Fruit fly (Drosophila melanogaster) whole organism: Measurements from ENCODE around the gene Lsp2.

Source experiments
- CG8478 ChIP-seq: fragments of >200 bp; optimal IDR thresholded peaks from 2 replicates; lab custom pipeline; 2018; ENCODE audit warnings: inconsistent platforms
- Dll ChIP-seq: fragments of >200 bp; optimal IDR thresholded peaks from 2 replicates; lab custom pipeline; 2017
- EcR ChIP-seq, 2 experiments: fragments of >200 bp; optimal IDR thresholded peaks; 2 replicates each; lab custom pipeline; 2017; ENCODE audit warnings: missing biosample characterization in 2 of 2, missing genetic modification characterization in 2 of 2, missing genetic modification reagents in 2 of 2
- pan ChIP-seq: fragments of >200 bp; optimal IDR thresholded peaks from 2 replicates; lab custom pipeline; 2017
- psq ChIP-seq: fragments of >200 bp; optimal IDR thresholded peaks from 2 replicates; lab custom pipeline; 2017
- usp ChIP-seq: fragments of >200 bp; optimal IDR thresholded peaks from 2 replicates; lab custom pipeline; 2017; ENCODE audit warnings: missing biosample characterization, missing genetic modification characterization, mixed read lengths

Gene Lsp2

DNA sequence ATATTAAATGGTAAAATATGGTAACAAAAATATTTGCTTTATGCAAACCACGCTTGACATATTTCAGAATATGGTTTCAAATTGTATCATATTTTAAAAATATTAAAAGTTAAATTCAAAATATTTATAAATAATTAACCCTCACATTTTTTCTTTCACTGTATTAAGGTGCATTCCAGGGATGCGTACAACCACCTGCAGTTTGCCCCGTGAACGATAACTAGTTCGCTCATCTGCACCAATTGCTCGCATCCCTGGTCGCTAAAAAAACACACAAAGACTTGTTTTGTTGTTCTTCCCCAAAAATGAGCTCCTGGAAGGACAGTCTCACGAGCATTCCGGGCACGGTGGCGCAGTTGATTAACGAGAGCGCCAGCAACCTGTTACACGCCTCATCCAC, 2.7 kb downstream of the Lsp2 start, which contains the start of gene DEF8:
DEF8 (plus strand) TSS at position 229 of the 400 bp plus-strand sequence.
- no peak for TF ChIP-seq CG8478
- no peak for TF ChIP-seq EcR (GFP tag; optimal IDR thresholded peaks at IDR 0.05; lab: Kevin White, UChicago)
- no peak for TF ChIP-seq Dll (lab: Kevin White, UChicago)
- no peak for TF ChIP-seq usp (GFP tag; lab: Kevin White, UChicago)
- no peak for TF ChIP-seq psq (lab: Kevin White, UChicago)
- no peak for TF ChIP-seq pan (lab: Kevin White, UChicago)

- TF ChIP-seq CG8478, result no peak
- TF ChIP-seq pan (lab: Kevin White, UChicago), result no peak
- no peak for TF ChIP-seq EcR (GFP tag; optimal IDR thresholded peaks at IDR 0.05; lab: Kevin White, UChicago)
- no peak for TF ChIP-seq psq (lab: Kevin White, UChicago)
- no peak for TF ChIP-seq Dll (lab: Kevin White, UChicago)
- TF ChIP-seq usp (GFP tag; lab: Kevin White, UChicago), result no peak
These were observed 7.4 kb downstream of the Lsp2 start, which contains the start of the genes CG5645 and Atg12 for dm6 chr3L:12136630-12137029. TSS of gene CG5645 (minus strand) at chr3L:12136706. TSS of gene Atg12 (plus strand) at chr3L:12136967.

dm6 chr3L:12138113-12138899, 9.1 kb downstream of the Lsp2 start, which contains the start of the genes ND-SGDH and RhoGAP68F:
TSS of gene ND-SGDH (minus strand) at chr3L:12138584.
TSS of gene RhoGAP68F (plus strand) at chr3L:12138868.
- TF ChIP-seq psq (lab: Kevin White, UChicago), result no peak

DNA sequence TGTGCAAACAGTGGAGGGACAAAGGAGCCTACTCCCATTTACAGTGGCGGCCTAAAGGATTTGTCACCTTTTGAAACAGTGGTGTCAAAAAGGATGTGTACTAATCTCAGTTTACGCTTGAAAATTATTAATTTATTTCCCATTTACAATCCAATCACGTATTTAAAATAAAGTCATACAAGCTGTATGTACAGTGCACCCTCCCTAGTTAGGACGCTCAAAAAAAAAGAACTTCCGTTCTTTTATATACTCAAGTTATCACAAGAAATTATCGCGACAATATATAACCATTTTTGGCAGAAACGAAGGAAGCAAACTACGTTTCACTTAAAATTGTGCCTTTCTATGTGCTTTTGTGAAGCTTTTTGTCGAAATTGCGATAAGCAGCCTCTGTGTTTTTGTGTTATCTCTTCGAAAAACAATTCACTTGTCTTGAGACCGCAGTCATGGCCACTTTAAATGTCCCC, 10.1 kb downstream of the Lsp2 start:
- TF ChIP-seq EcR (GFP tag; optimal IDR thresholded peaks at IDR 0.05; lab: Kevin White, UChicago) (no peak), psq (lab: Kevin White, UChicago) (no peak), Dll (lab: Kevin White, UChicago) (no peak), usp (GFP tag; lab: Kevin White, UChicago) (no peak), CG8478 (no peak), pan (lab: Kevin White, UChicago) (no peak)

dm6 chr3L:12145709-12146694, 16.8 kb downstream of the Lsp2 start, which contains the start of the genes eIF3l and Nrx-IV:
TSS of gene eIF3l (minus strand) at chr3L:12146097.
TSS of gene Nrx-IV (plus strand) at chr3L:12146519.
- no peak for TF ChIP-seq CG8478
- TF ChIP-seq psq (lab: Kevin White, UChicago), result no peak
- no peak for TF ChIP-seq usp (GFP tag; lab: Kevin White, UChicago)
- TF ChIP-seq pan (lab: Kevin White, UChicago), result no peak
- TF ChIP-seq Dll (lab: Kevin White, UChicago), result no peak
- TF ChIP-seq EcR (GFP tag; optimal IDR thresholded peaks at IDR 0.05; lab: Kevin White, UChicago), result no peak

- TF ChIP-seq pan (lab: Kevin White, UChicago), result no peak
- no peak for TF ChIP-seq usp (GFP tag; lab: Kevin White, UChicago)
- TF ChIP-seq psq (lab: Kevin White, UChicago), result no peak
- no peak for TF ChIP-seq CG8478
- no peak for TF ChIP-seq Dll (lab: Kevin White, UChicago)
- no peak for TF ChIP-seq EcR (GFP tag; optimal IDR thresholded peaks at IDR 0.05; lab: Kevin White, UChicago)
These were observed 17.8 kb downstream of the Lsp2 start for dm6 chr3L:12146970-12147369.

DNA sequence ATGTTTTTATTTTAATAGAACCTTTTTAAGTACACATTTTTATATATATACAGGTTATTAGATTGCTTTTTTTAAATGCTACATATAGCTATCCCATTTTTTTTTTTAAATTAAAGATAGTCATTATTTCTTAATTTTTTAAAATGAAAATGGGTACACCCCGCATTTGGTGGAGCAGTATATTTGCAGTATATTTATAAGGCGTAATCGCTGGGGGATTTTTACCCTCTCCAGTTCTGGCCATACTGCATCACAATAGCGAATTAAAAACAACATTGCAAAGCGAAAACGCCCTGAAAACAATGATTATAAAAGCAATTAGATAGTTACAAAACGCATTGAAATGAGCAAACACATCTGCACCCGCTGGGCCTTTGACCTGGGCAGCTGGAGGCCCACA, 19.8 kb downstream of the Lsp2 start, which contains the start of gene CG32099:
CG32099 (plus strand) TSS at position 250 of the 400 bp plus-strand sequence.
- TF ChIP-seq EcR (GFP tag; optimal IDR thresholded peaks at IDR 0.05; lab: Kevin White, UChicago) (no peak), psq (lab: Kevin White, UChicago) (no peak), pan (lab: Kevin White, UChicago) (no peak), usp (GFP tag; lab: Kevin White, UChicago) (no peak), Dll (lab: Kevin White, UChicago) (no peak), CG8478 (no peak)

- TF ChIP-seq pan (lab: Kevin White, UChicago), result no peak
- no peak for TF ChIP-seq usp (GFP tag; lab: Kevin White, UChicago)
- TF ChIP-seq CG8478, result no peak
- TF ChIP-seq EcR (GFP tag; optimal IDR thresholded peaks at IDR 0.05; lab: Kevin White, UChicago), result no peak
- TF ChIP-seq Dll (lab: Kevin White, UChicago), result no peak
These were observed 33.0 kb downstream of the Lsp2 start for dm6 chr3L:12162156-12162682.

dm6 chr3L:12163082-12163481, 33.9 kb downstream of the Lsp2 start:
- TF ChIP-seq EcR (GFP tag; optimal IDR thresholded peaks at IDR 0.05; lab: Kevin White, UChicago), result no peak
- TF ChIP-seq Dll (lab: Kevin White, UChicago), result no peak
- no peak for TF ChIP-seq pan (lab: Kevin White, UChicago)
- TF ChIP-seq psq (lab: Kevin White, UChicago), result no peak
- TF ChIP-seq usp (GFP tag; lab: Kevin White, UChicago), result no peak
- TF ChIP-seq CG8478, result no peak

- TF ChIP-seq psq (lab: Kevin White, UChicago), result no peak
- TF ChIP-seq Dll (lab: Kevin White, UChicago), result peak; percentile 31
These were observed 34.5 kb downstream of the Lsp2 start, which contains the start of gene CG9760 for dm6 chr3L:12163693-12164092. TSS of gene CG9760 (minus strand) at chr3L:12163735.

dm6 chr3L:12175382-12175781, 46.2 kb downstream of the Lsp2 start, which contains the start of gene Rh7:
TSS of gene Rh7 (minus strand) at chr3L:12175482.
- TF ChIP-seq CG8478 (no peak), pan (lab: Kevin White, UChicago) (no peak), Dll (lab: Kevin White, UChicago) (no peak), psq (lab: Kevin White, UChicago) (no peak), EcR (GFP tag; optimal IDR thresholded peaks at IDR 0.05; lab: Kevin White, UChicago) (no peak), usp (GFP tag; lab: Kevin White, UChicago) (no peak)
